Worm (Caenorhabditis elegans) whole organism, L4 larva: ENCODE measurements around the gene irld-21.

Experiments
- F10B5.3 ChIP-seq: sonication (generic microtip); optimal IDR thresholded peaks from 2 replicates; lab custom pipeline; 2016; ENCODE audit warnings: mild to moderate bottlenecking, missing genetic modification characterization, missing compliant biosample characterization
- Y75B8A.6 ChIP-seq: fragments of 200-800 bp; sonication (Bioruptor generic); IDR thresholded peaks from 2 replicates; pipeline ENCODE4 v1.3.6; 2022; ENCODE audit warnings: missing genetic modification reagents, missing genetic modification characterization, missing compliant biosample characterization
- dpl-1 ChIP-seq: fragments of 150-350 bp; optimal IDR thresholded peaks from 2 replicates; lab custom pipeline; 2014; ENCODE audit warnings: missing biosample characterization, missing genetic modification reagents, missing genetic modification characterization
- egl-27 ChIP-seq: sonication (generic microtip); optimal IDR thresholded peaks from 3 replicates; lab custom pipeline; 2017; ENCODE audit warnings: missing biosample characterization, missing genetic modification reagents, missing genetic modification characterization
- jun-1 ChIP-seq: fragments of 150-350 bp; optimal IDR thresholded peaks from 2 replicates; lab custom pipeline; 2014; ENCODE audit warnings: missing biosample characterization, missing genetic modification reagents, missing genetic modification characterization
- mdl-1 ChIP-seq, 2 experiments: fragments of 150-350 bp in 1 of 2; sonication (generic microtip) in 1 of 2; optimal IDR thresholded peaks; 2 replicates each; lab custom pipeline; 2014 to 2017; ENCODE audit warnings: missing biosample characterization in 2 of 2, missing genetic modification characterization in 2 of 2
- nhr-237 ChIP-seq: sonication (generic microtip); optimal IDR thresholded peaks from 2 replicates; lab custom pipeline; 2017; ENCODE audit warnings: missing biosample characterization, missing genetic modification characterization
- nhr-42 ChIP-seq: fragments of 200-800 bp; sonication (Bioruptor generic); IDR thresholded peaks from 2 replicates; pipeline ENCODE4 v1.3.6; 2022; ENCODE audit warnings: missing genetic modification characterization, missing compliant biosample characterization
- skn-1 ChIP-seq: fragments of 150-350 bp; optimal IDR thresholded peaks from 2 replicates; lab custom pipeline; 2014; ENCODE audit warnings: missing biosample characterization, missing genetic modification characterization
- zip-2 ChIP-seq: fragments of 150-350 bp; optimal IDR thresholded peaks from 2 replicates; lab custom pipeline; 2014; ENCODE audit warnings: missing biosample characterization, missing genetic modification characterization
- ztf-11 ChIP-seq: fragments of 150-350 bp; optimal IDR thresholded peaks from 2 replicates; lab custom pipeline; 2014; ENCODE audit warnings: missing biosample characterization, missing genetic modification characterization

ce11 chrIV:10157034-10157433 lies 34.9 kb upstream of the irld-21 start:
- TF ChIP-seq egl-27 (tag; lab: Kevin White, UChicago): no peak
- TF ChIP-seq zip-2 (tag; lab: Kevin White, UChicago): no peak
- TF ChIP-seq F10B5.3: no peak
- TF ChIP-seq mdl-1 (tag; optimal IDR thresholded peaks at IDR 0.05; lab: Kevin White, UChicago): no peak
- TF ChIP-seq nhr-42 (GFP tag; lab: Robert Waterston, UW): no peak
- TF ChIP-seq skn-1 (tag; lab: Kevin White, UChicago): no peak
- no peak for TF ChIP-seq Y75B8A.6 (GFP tag; lab: Robert Waterston, UW)
- TF ChIP-seq ztf-11: no peak
- no peak for TF ChIP-seq nhr-237 (tag; lab: Kevin White, UChicago)
- no peak for TF ChIP-seq jun-1 (tag; lab: Kevin White, UChicago)
- TF ChIP-seq dpl-1 (GFP tag; lab: Kevin White, UChicago): no peak
